Fruit fly (Drosophila melanogaster) whole organism: Measurements from ENCODE around the gene CG14903.

Experiments used
- CG8478 ChIP-seq: fragments of >200 bp; optimal IDR thresholded peaks from 2 replicates; lab custom pipeline; 2018; ENCODE audit warnings: inconsistent platforms
- Dll ChIP-seq: fragments of >200 bp; optimal IDR thresholded peaks from 2 replicates; lab custom pipeline; 2017
- EcR ChIP-seq, 2 experiments: fragments of >200 bp; optimal IDR thresholded peaks; 2 replicates each; lab custom pipeline; 2017; ENCODE audit warnings: missing biosample characterization in 2 of 2, missing genetic modification characterization in 2 of 2, missing genetic modification reagents in 2 of 2
- pan ChIP-seq: fragments of >200 bp; optimal IDR thresholded peaks from 2 replicates; lab custom pipeline; 2017
- psq ChIP-seq: fragments of >200 bp; optimal IDR thresholded peaks from 2 replicates; lab custom pipeline; 2017
- usp ChIP-seq: fragments of >200 bp; optimal IDR thresholded peaks from 2 replicates; lab custom pipeline; 2017; ENCODE audit warnings: missing biosample characterization, missing genetic modification characterization, mixed read lengths

CG14903 gene

dm6 chr3R:16541932-16542331, 31.6 kb downstream of the CG14903 start:
- TF ChIP-seq Dll (lab: Kevin White, UChicago) = no peak

- TF ChIP-seq pan (lab: Kevin White, UChicago) (no peak), psq (lab: Kevin White, UChicago) (no peak), Dll (lab: Kevin White, UChicago) (no peak), EcR (GFP tag; optimal IDR thresholded peaks at IDR 0.05; lab: Kevin White, UChicago) (no peak), CG8478 (no peak), usp (no peak)
These were observed 32.3 kb downstream of the CG14903 start for dm6 chr3R:16541293-16541692.

DNA sequence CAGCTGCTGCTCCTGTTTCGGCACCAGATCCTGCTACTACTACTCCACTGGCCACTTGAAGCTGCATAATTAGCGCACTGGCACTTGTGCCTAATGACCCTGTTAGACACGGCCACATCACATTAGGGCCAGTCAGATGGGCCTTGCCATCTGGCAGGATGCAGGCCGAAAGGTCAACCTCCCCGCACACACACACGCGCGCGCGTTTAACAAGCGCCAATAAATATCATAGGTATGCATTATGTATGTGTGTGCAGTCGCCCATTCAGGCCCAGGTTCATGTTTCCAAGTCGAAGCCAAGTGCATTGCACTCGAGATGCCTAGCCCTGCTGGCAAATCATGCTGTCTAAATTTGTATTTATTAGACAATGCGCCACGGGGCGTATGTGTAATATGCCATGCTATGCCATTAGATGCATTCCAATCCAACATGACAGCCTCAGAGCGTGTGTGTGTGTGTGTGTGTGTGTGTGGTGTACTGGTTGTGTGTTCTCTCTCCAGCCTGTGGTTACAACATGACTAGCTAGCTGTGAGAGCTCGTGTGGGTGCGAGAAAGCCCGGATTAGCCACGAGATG, 34.6 kb downstream of the CG14903 start:
- TF ChIP-seq Dll (lab: Kevin White, UChicago) (no peak), pan (lab: Kevin White, UChicago) (no peak), CG8478 (no peak), psq (lab: Kevin White, UChicago) (no peak), usp (no peak), EcR (GFP tag; optimal IDR thresholded peaks at IDR 0.05; lab: Kevin White, UChicago) (no peak)

- TF ChIP-seq usp (no peak), Dll (lab: Kevin White, UChicago) (no peak), psq (lab: Kevin White, UChicago) (no peak), pan (lab: Kevin White, UChicago) (no peak), EcR (GFP tag; optimal IDR thresholded peaks at IDR 0.05; lab: Kevin White, UChicago) (no peak), CG8478 (no peak)
These were observed 36.2 kb downstream of the CG14903 start for dm6 chr3R:16537307-16537706.

DNA sequence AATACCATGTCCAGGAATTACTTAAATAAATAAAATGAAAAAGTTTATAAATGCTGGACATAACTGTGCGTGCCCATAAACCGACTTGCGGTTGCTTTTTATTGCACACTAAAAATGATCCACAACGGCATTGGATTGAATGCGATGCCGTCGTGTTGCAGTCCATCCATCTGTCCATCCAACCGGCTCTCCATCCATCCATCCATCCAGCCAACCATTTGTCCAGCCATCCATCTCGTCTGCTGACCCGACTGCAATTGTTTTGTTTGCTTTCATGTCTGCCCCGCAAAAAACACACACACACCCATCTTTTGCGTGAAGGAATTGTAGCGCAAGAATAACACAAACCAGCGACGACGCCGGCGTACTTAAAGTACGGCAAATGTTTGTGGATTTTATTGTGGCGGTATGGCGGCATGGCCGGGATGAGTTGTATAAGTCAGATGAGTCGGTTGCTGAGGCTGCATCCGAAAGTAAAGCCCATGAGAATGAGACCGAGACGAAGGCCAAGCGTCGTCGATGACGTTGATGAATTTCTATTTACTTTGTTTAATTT, 39.7 kb downstream of the CG14903 start:
- TF ChIP-seq CG8478 = no peak
- TF ChIP-seq usp = no peak
- TF ChIP-seq pan (lab: Kevin White, UChicago) = no peak
- TF ChIP-seq psq (lab: Kevin White, UChicago) = no peak
- no peak for TF ChIP-seq Dll (lab: Kevin White, UChicago)
- TF ChIP-seq EcR (GFP tag; optimal IDR thresholded peaks at IDR 0.05; lab: Kevin White, UChicago) = no peak

DNA sequence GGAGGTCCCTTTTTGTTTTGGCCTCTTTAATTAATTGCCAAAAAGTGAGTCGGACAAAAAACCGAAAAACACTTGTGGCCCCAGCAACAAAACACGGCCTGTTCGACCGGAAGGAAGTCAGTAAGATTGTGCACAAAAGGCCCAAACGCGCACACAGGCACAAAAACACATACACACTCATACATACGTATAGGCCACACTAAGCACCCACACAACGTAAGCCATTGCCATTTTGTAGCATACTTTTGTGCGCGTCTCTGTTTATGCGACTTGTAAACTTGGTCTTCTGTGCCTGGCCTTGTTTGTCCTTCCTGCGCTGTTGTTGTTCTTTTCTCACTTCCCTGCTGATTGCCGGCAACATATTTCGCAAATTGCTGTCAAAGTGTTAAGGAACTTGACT, 43.1 kb downstream of the CG14903 start:
- TF ChIP-seq EcR (GFP tag; optimal IDR thresholded peaks at IDR 0.05; lab: Kevin White, UChicago) (no peak), usp (no peak), psq (lab: Kevin White, UChicago) (no peak), CG8478 (no peak), Dll (lab: Kevin White, UChicago) (no peak), pan (lab: Kevin White, UChicago) (no peak)

- TF ChIP-seq psq (lab: Kevin White, UChicago) (no peak), CG8478 (no peak), EcR (GFP tag; optimal IDR thresholded peaks at IDR 0.05; lab: Kevin White, UChicago) (no peak), Dll (lab: Kevin White, UChicago) (no peak), usp (no peak), pan (lab: Kevin White, UChicago) (no peak)
These were observed 45.1 kb downstream of the CG14903 start for dm6 chr3R:16528429-16528828.

DNA sequence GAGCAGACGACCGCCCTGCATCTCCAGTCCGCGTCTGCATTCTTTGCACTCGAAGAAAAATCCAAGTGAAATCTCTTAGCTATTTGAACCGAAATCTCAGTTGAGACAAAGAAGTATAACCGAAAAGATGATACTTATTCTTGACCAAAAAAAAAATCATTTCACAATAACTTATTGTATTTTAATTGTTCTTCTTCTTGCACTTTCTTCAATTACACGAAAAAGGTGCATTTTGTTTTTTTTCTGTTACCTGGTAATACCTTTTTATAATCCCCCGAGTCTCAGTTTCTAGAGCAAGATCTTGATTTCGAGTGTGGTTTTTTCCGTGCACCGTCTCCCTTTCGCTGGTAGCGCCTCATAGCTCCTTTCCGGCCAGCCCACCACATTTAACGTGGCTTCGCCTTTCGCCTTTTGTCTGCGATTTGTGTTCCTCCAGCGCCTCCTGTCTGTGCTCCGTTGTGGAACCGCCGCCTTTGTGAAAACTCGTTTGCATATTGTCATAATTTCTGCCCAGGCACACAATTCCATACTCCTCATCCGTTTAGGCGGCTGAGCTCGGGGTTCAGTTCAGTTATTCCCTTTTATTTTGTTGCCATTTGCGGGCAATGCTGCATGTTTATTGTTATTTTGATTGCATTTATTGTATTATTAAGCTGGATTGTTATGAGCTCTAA, 46.7 kb downstream of the CG14903 start:
- TF ChIP-seq pan (lab: Kevin White, UChicago) = no peak
- TF ChIP-seq CG8478 = no peak
- no peak for TF ChIP-seq EcR (GFP tag; optimal IDR thresholded peaks at IDR 0.05; lab: Kevin White, UChicago)
- TF ChIP-seq psq (lab: Kevin White, UChicago) = no peak
- TF ChIP-seq usp = no peak
- no peak for TF ChIP-seq Dll (lab: Kevin White, UChicago)

- no peak for TF ChIP-seq CG8478
These were observed 47.3 kb downstream of the CG14903 start for dm6 chr3R:16526256-16526655.

dm6 chr3R:16525555-16525954, 48.0 kb downstream of the CG14903 start:
- TF ChIP-seq CG8478 (no peak), EcR (GFP tag; optimal IDR thresholded peaks at IDR 0.05; lab: Kevin White, UChicago) (no peak), pan (lab: Kevin White, UChicago) (no peak), Dll (lab: Kevin White, UChicago) (no peak), psq (lab: Kevin White, UChicago) (no peak), usp (no peak)

DNA sequence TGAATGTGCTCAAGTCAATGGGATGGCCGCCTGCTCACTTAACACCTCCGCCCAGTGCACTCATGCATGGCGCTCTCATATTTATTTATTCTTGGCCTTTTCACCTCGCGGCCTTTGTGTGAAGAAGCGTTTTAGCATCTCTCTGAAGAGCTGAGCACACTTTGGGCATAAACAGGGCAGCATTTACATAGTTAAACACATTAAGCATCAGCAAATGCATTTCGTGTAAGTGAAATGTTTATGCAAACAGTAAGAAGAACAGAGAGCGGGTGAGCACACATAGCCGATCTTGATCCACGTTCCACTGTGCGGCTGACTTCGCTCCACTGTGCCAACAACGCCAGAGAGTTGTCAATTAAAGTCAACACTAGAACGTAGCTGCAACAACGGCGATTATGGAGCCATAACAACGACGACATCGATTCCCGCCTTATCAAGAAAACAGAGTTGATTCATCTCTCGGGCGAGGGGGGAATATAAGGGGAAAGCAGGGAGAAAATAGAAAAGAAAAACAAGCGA, 48.9 kb downstream of the CG14903 start:
- TF ChIP-seq psq (lab: Kevin White, UChicago) (no peak), EcR (GFP tag; optimal IDR thresholded peaks at IDR 0.05; lab: Kevin White, UChicago) (no peak), Dll (lab: Kevin White, UChicago) (no peak), CG8478 (no peak), pan (lab: Kevin White, UChicago) (no peak), usp (no peak)

- no peak for TF ChIP-seq EcR (GFP tag; optimal IDR thresholded peaks at IDR 0.05; lab: Kevin White, UChicago)
These were observed 49.4 kb downstream of the CG14903 start for dm6 chr3R:16524178-16524577.

- TF ChIP-seq psq (lab: Kevin White, UChicago) = no peak
- TF ChIP-seq CG8478 = no peak
- no peak for TF ChIP-seq EcR (GFP tag; optimal IDR thresholded peaks at IDR 0.05; lab: Kevin White, UChicago)
- no peak for TF ChIP-seq Dll (lab: Kevin White, UChicago)
- TF ChIP-seq pan (lab: Kevin White, UChicago) = no peak
- TF ChIP-seq usp = no peak
These were observed 50.2 kb downstream of the CG14903 start for dm6 chr3R:16523395-16523794.
